Worm (Caenorhabditis elegans): ENCODE data around the gene T25B9.6.

T25B9.6 gene

ce11 chrIV:10781346-10781745, 23.4 kb downstream of the T25B9.6 start:
- TF ChIP-seq D2030.7 (GFP tag; IDR thresholded peaks at IDR 0.05) (no peak), F37B4.10 (GFP tag; IDR thresholded peaks at IDR 0.05) (no peak), dox-1 (GFP tag; IDR thresholded peaks at IDR 0.05) (no peak)

- TF ChIP-seq lin-40 (tag; optimal IDR thresholded peaks at IDR 0.05) (peak; percentile 32), F23B12.7 (tag; optimal IDR thresholded peaks at IDR 0.05; ENCODE audit: insufficient read depth) (no peak), ztf-26 (tag; optimal IDR thresholded peaks at IDR 0.05) (peak; percentile 57)
These were observed 24.1 kb downstream of the T25B9.6 start for ce11 chrIV:10782014-10782413.

DNA sequence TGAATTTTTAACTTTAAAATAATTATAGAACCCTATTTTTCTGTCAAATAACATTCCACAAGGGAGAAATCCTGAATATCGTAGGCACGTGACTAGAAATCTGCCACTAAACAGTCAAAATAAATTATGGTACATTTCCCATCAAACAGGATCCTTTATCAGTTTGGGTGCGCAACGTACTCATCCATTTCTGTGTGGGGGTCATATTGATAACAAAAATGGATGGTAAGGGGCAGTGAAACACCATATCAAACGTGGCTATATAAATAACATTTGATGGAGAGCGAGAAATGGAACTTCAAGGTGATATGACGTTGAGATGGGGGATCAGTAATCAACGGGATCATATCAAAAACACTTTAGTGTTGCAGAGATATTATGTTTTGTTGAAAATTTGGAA, 26.1 kb downstream of the T25B9.6 start:
- no peak for TF ChIP-seq madf-8 (GFP tag; conservative IDR thresholded peaks at IDR 0.05)
- TF ChIP-seq unc-62 (GFP tag; optimal IDR thresholded peaks at IDR 0.05) = no peak
- no peak for TF ChIP-seq rec-8 (tag; optimal IDR thresholded peaks at IDR 0.05)
- no peak for TF ChIP-seq nhr-120 (GFP tag; IDR thresholded peaks at IDR 0.05)
- no peak for TF ChIP-seq Y53G8AR.9 (GFP tag; conservative IDR thresholded peaks at IDR 0.05)
- TF ChIP-seq tbx-9 (tag; optimal IDR thresholded peaks at IDR 0.05; ENCODE audit: borderline replicate concordance) = no peak
- no peak for TF ChIP-seq D2030.7 (GFP tag; IDR thresholded peaks at IDR 0.05)
- TF ChIP-seq ceh-100 (GFP tag; IDR thresholded peaks at IDR 0.05) = no peak
- TF ChIP-seq lag-1 (GFP tag; IDR thresholded peaks at IDR 0.05) = no peak
- TF ChIP-seq repo-1 (tag; optimal IDR thresholded peaks at IDR 0.05) = no peak
- TF ChIP-seq ceh-40 (GFP tag; IDR thresholded peaks at IDR 0.05) = no peak
- no peak for TF ChIP-seq ceh-79 (tag; optimal IDR thresholded peaks at IDR 0.05)
- no peak for TF ChIP-seq bed-1 (GFP tag; IDR thresholded peaks at IDR 0.05)
- no peak for TF ChIP-seq B0035.1 (tag; optimal IDR thresholded peaks at IDR 0.05)
- no peak for TF ChIP-seq Y79H2A.3 (GFP tag; conservative IDR thresholded peaks at IDR 0.05)
- TF ChIP-seq mxl-1 (tag; optimal IDR thresholded peaks at IDR 0.05) = no peak
- no peak for TF ChIP-seq die-1 (tag; optimal IDR thresholded peaks at IDR 0.05)
- no peak for TF ChIP-seq snpc-3.4 (tag; optimal IDR thresholded peaks at IDR 0.05)
- TF ChIP-seq ztf-25 (GFP tag; IDR thresholded peaks at IDR 0.05) = no peak
- TF ChIP-seq hlh-26 (GFP tag; conservative IDR thresholded peaks at IDR 0.05) = no peak

- TF ChIP-seq lin-35 (GFP tag; optimal IDR thresholded peaks at IDR 0.05) (no peak), snpc-3.4 (tag; optimal IDR thresholded peaks at IDR 0.05) (no peak), bed-1 (GFP tag; IDR thresholded peaks at IDR 0.05) (no peak), ceh-40 (GFP tag; IDR thresholded peaks at IDR 0.05) (no peak), egrh-3 (GFP tag; IDR thresholded peaks at IDR 0.05) (no peak), rpc-1 (optimal IDR thresholded peaks at IDR 0.05) (no peak), rpc-1 (tag; optimal IDR thresholded peaks at IDR 0.05) (no peak), xnd-1 (tag; optimal IDR thresholded peaks at IDR 0.05) (no peak), ceh-100 (GFP tag; IDR thresholded peaks at IDR 0.05) (no peak), nhr-120 (GFP tag; IDR thresholded peaks at IDR 0.05) (no peak), F49E8.2 (tag; optimal IDR thresholded peaks at IDR 0.05; ENCODE audit: insufficient read depth) (no peak), gei-17 (GFP tag; optimal IDR thresholded peaks at IDR 0.05) (no peak), rcor-1 (GFP tag; IDR thresholded peaks at IDR 0.05) (no peak), hlh-12 (tag; optimal IDR thresholded peaks at IDR 0.05) (no peak), ztf-6 (GFP tag; IDR thresholded peaks at IDR 0.05) (no peak), ets-4 (GFP tag; optimal IDR thresholded peaks at IDR 0.05) (no peak), K12H6.12 (tag; optimal IDR thresholded peaks at IDR 0.05) (no peak), Y79H2A.3 (GFP tag; conservative IDR thresholded peaks at IDR 0.05) (no peak), pha-4 (tag; optimal IDR thresholded peaks at IDR 0.05) (no peak), F10E7.11 (tag; optimal IDR thresholded peaks at IDR 0.05) (no peak)
These were observed 28.8 kb downstream of the T25B9.6 start, which contains the start of gene srd-7 for ce11 chrIV:10786731-10787130. TSS of gene srd-7 (minus strand) at chrIV:10786831.
